Fruit fly (Drosophila melanogaster) whole organism, wandering third instar larva: ENCODE measurements around the gene Lim1.

Experiments
- CG32264 ChIP-seq: fragments of 200-800 bp; sonication (Bioruptor generic); optimal IDR thresholded peaks from 2 replicates; lab custom pipeline; 2016; ENCODE audit warnings: missing biosample characterization, missing genetic modification characterization
- CrebA ChIP-seq: fragments of 200-800 bp; sonication (Bioruptor generic); optimal IDR thresholded peaks from 2 replicates; lab custom pipeline; 2016; ENCODE audit warnings: missing biosample characterization, mild to moderate bottlenecking, missing genetic modification characterization, borderline replicate concordance
- Dfd ChIP-seq: fragments of >200 bp; optimal IDR thresholded peaks from 2 replicates; lab custom pipeline; 2017; ENCODE audit warnings: missing biosample characterization, missing genetic modification characterization
- Myc ChIP-seq: fragments of >200 bp; optimal IDR thresholded peaks from 2 replicates; lab custom pipeline; 2017
- Rel ChIP-seq, 2 experiments: fragments of 200-800 bp; sonication (Bioruptor generic) in 1 of 2; optimal IDR thresholded peaks; 2 replicates in 1 of 2; 3 replicates in 1 of 2; lab custom pipeline; 2016 to 2019; ENCODE audit warnings: mild to moderate bottlenecking in 2 of 2, missing biosample characterization in 2 of 2, missing genetic modification characterization in 2 of 2, moderate library complexity in 1 of 2
- br ChIP-seq: fragments of 200-800 bp; sonication (Bioruptor generic); optimal IDR thresholded peaks from 2 replicates; lab custom pipeline; 2016; ENCODE audit warnings: missing biosample characterization, missing genetic modification characterization
- psq ChIP-seq: fragments of 200-800 bp; sonication (Bioruptor generic); optimal IDR thresholded peaks from 3 replicates; lab custom pipeline; 2017; ENCODE audit warnings: missing biosample characterization, mild to moderate bottlenecking, missing genetic modification characterization, moderate library complexity
- sage ChIP-seq: fragments of 200-800 bp; sonication (Bioruptor generic); optimal IDR thresholded peaks from 2 replicates; lab custom pipeline; 2016; ENCODE audit warnings: missing biosample characterization, mild to moderate bottlenecking, missing genetic modification characterization
- usp ChIP-seq: fragments of >200 bp; optimal IDR thresholded peaks from 2 replicates; lab custom pipeline; 2017; ENCODE audit warnings: missing biosample characterization, missing genetic modification characterization

- TF ChIP-seq psq (GFP tag; lab: Kevin White, UChicago) (no peak), Rel (GFP tag; optimal IDR thresholded peaks at IDR 0.05; lab: Kevin White, UChicago) (no peak), Rel (tag; optimal IDR thresholded peaks at IDR 0.05; lab: Kevin White, UChicago) (no peak), CrebA (no peak), usp (no peak), Myc (lab: Kevin White, UChicago) (no peak), br (GFP tag; lab: Kevin White, UChicago) (no peak), CG32264 (GFP tag; lab: Kevin White, UChicago) (no peak), Dfd (GFP tag; lab: Kevin White, UChicago) (no peak), sage (GFP tag; lab: Kevin White, UChicago) (no peak)
Measured at dm6 chrX:8852170-8852569, 46.6 kb upstream of the Lim1 start.
